Fruit fly (Drosophila melanogaster): Measurements from ENCODE around the gene Svip.

Svip gene

dm6 chr3L:9396704-9397103, 37.9 kb downstream of the Svip start:
- TF ChIP-seq h (optimal IDR thresholded peaks at IDR 0.05), result no peak

- TF ChIP-seq Sin3A (optimal IDR thresholded peaks at IDR 0.05) (no peak), h (optimal IDR thresholded peaks at IDR 0.05) (no peak)
Observed at dm6 chr3L:9397156-9397555, 38.4 kb downstream of the Svip start.

dm6 chr3L:9398028-9398427, 39.2 kb downstream of the Svip start:
- no peak for TF ChIP-seq Myc (optimal IDR thresholded peaks at IDR 0.05)
- TF ChIP-seq insv (optimal IDR thresholded peaks at IDR 0.05), result no peak
- no peak for TF ChIP-seq Sin3A (optimal IDR thresholded peaks at IDR 0.05)
- no peak for TF ChIP-seq psq (optimal IDR thresholded peaks at IDR 0.05)
- no peak for TF ChIP-seq ttk (optimal IDR thresholded peaks at IDR 0.05)
- no peak for TF ChIP-seq h (optimal IDR thresholded peaks at IDR 0.05)

- TF ChIP-seq ttk (optimal IDR thresholded peaks at IDR 0.05) (no peak), Myc (optimal IDR thresholded peaks at IDR 0.05) (no peak), Sin3A (optimal IDR thresholded peaks at IDR 0.05) (no peak), h (optimal IDR thresholded peaks at IDR 0.05) (no peak), psq (optimal IDR thresholded peaks at IDR 0.05) (no peak), insv (optimal IDR thresholded peaks at IDR 0.05) (no peak)
Observed at dm6 chr3L:9398435-9398981, 39.7 kb downstream of the Svip start.

dm6 chr3L:9399013-9399750, 40.4 kb downstream of the Svip start, which contains the start of gene CG4080:
Gene CG4080 (minus strand): TSS chr3L:9399227.
- TF ChIP-seq h (optimal IDR thresholded peaks at IDR 0.05), result no peak
- no peak for TF ChIP-seq Sin3A (optimal IDR thresholded peaks at IDR 0.05)
- no peak for TF ChIP-seq Myc (optimal IDR thresholded peaks at IDR 0.05)
- no peak for TF ChIP-seq insv (optimal IDR thresholded peaks at IDR 0.05)

dm6 chr3L:9399855-9400254, 41.1 kb downstream of the Svip start:
- TF ChIP-seq insv (optimal IDR thresholded peaks at IDR 0.05) (no peak), Sin3A (optimal IDR thresholded peaks at IDR 0.05) (no peak), h (optimal IDR thresholded peaks at IDR 0.05) (no peak)

DNA sequence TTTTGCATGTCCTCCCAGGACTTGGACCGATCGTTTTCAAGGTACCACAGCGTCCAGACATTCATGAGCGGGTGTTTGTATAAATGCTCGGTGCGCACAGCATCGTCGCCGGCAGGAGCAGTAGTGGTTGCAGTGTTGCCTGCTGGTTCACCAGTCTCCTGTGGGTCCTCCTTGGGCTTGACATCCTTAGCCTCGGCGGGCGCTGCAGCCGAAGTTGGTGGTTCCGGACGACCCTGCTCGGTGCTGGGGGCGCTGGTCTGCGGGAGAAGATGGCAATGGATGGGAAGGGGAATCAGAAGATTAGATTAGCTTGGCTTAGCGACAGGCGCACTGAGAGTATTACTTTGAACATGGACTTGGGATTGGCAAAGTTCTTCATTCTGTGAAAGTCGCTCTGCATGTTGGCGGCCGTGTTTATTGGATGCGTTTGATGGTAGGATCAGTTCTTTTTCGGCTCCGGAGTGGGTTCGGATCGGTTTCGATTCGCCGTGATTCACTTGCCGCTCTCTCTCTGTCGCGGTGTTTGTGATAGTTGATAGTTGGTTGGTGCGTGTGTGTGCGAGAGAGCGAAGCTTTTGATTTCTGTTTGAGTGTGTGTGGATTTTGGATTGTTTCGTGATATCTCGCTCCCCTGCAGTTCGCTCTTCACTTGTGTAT, 42.0 kb downstream of the Svip start:
- no peak for TF ChIP-seq ttk (optimal IDR thresholded peaks at IDR 0.05)
- no peak for TF ChIP-seq insv (optimal IDR thresholded peaks at IDR 0.05)
- TF ChIP-seq psq (optimal IDR thresholded peaks at IDR 0.05), result no peak
- no peak for TF ChIP-seq h (optimal IDR thresholded peaks at IDR 0.05)
- no peak for TF ChIP-seq Myc (optimal IDR thresholded peaks at IDR 0.05)
- TF ChIP-seq Sin3A (optimal IDR thresholded peaks at IDR 0.05), result no peak

DNA sequence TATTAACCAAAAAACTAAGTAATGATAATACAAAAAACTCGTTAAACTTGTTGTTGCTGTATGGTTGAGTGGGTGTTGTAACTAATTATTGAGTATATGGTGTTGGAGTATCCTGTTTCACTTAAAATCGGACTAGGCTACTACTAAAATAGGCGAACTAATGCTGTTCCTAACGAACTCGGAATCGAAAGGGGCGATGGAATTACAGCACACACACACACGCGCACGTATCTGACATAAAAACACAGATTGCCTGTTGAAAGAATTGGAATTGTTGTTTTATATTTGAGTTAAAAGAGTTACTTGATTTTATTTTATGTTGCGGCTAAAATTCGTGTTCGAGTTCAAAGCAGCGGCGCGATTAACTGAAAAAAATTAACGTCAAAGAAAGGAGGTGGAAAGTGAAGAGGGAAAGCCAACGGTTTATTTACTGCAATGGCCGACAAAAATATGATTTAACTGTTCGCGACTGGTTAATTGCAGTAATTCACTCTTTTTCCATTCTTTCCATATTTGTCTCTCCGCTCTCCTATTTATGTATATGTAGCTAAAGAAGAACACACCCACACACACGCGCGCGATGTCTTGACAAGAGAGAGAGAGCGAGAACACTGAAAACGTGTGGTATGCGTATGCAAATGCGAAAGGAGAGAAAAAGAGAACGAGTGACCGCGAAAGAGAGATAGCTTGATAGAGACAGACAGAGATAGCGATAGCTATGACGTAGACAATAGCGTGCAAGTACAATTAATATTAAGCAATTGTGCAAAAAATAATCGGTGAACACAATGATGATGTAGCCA, 42.8 kb downstream of the Svip start:
- TF ChIP-seq Myc (optimal IDR thresholded peaks at IDR 0.05), result no peak
- no peak for TF ChIP-seq ttk (optimal IDR thresholded peaks at IDR 0.05)
- no peak for TF ChIP-seq Sin3A (optimal IDR thresholded peaks at IDR 0.05)
- no peak for TF ChIP-seq h (optimal IDR thresholded peaks at IDR 0.05)
- no peak for TF ChIP-seq psq (optimal IDR thresholded peaks at IDR 0.05)
- no peak for TF ChIP-seq insv (optimal IDR thresholded peaks at IDR 0.05)

DNA sequence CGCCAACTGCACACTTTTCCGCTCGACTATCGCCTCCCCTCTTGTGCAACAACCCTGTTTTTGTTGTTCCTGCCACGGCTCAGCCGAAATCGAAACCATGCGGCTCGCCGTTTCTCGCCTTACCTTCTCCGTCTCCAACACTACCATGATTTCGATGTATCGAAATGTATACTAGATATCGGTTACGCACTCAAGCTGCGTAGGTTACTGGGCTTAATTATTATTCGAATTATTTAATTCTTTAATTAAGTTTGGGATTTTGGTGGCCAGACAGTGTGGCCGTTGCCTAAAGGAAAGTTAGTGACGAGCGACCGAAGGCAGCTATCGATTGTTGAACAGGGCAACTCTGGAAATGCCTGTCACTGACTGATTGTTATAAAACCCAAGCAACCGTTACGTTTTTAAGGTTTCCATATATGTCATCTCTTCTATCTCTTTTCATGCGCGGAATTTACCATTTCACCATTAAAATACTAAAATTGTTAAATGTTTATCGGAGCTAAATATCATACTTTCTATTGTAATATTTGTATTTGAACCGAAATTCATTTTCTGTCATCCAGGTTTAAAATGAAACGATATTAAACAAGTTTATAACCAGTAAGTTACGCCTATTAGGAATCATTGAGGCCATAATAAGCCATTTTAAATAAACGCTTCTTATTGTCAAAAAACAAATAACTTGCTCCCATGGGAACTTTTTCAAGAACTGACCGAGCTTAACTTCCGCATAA, 43.5 kb downstream of the Svip start, which contains the start of gene eIF4E1:
eIF4E1 (minus strand) TSS at position 304 of the 734 bp plus-strand sequence.
- TF ChIP-seq h (optimal IDR thresholded peaks at IDR 0.05) (no peak), Sin3A (optimal IDR thresholded peaks at IDR 0.05) (no peak), insv (optimal IDR thresholded peaks at IDR 0.05) (no peak), ttk (optimal IDR thresholded peaks at IDR 0.05) (no peak), psq (optimal IDR thresholded peaks at IDR 0.05) (no peak), Myc (optimal IDR thresholded peaks at IDR 0.05) (no peak)

DNA sequence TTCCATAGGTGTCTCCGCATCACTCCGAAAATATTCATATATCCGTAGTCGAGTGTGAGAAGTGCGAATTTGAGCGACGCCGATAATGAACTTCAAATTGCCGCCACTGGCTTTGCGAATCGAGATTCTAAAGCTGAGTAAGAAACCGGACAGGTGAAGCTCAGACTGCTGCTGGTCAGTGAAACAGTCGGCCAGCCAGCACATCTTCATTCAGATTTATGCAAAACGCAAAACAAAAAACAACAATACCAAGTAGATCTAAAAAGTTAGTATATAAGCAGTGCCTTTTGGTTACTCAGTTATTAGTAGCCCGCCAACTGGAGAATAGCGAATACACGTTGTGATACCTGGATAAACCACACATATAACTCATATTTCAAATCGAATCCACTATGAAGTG, 45.7 kb downstream of the Svip start, which contains the start of gene Cpr67B:
Cpr67B (plus strand) TSS at position 301 of the 400 bp plus-strand sequence.
- TF ChIP-seq psq (optimal IDR thresholded peaks at IDR 0.05) (no peak), h (optimal IDR thresholded peaks at IDR 0.05) (no peak), insv (optimal IDR thresholded peaks at IDR 0.05) (no peak), Sin3A (optimal IDR thresholded peaks at IDR 0.05) (no peak)

All from Kc167 (cell line).